Fruit fly (Drosophila melanogaster) whole organism: Measurements from ENCODE around the gene CG14960.

Experiments
- Dll ChIP-seq: fragments of >200 bp; optimal IDR thresholded peaks from 2 replicates; lab custom pipeline; 2017
- pan ChIP-seq: fragments of >200 bp; optimal IDR thresholded peaks from 2 replicates; lab custom pipeline; 2017
- psq ChIP-seq: fragments of >200 bp; optimal IDR thresholded peaks from 2 replicates; lab custom pipeline; 2017
- usp ChIP-seq: fragments of >200 bp; optimal IDR thresholded peaks from 2 replicates; lab custom pipeline; 2017; ENCODE audit warnings: missing biosample characterization, missing genetic modification characterization, mixed read lengths

dm6 chr3L:3250922-3251658 lies 19.7 kb upstream of the CG14960 start:
- TF ChIP-seq Dll (lab: Kevin White, UChicago) (no peak), psq (lab: Kevin White, UChicago) (no peak), pan (lab: Kevin White, UChicago) (no peak), usp (GFP tag; lab: Kevin White, UChicago) (no peak)
